Fruit fly (Drosophila melanogaster): Measurements from ENCODE around the gene CG12009.

The CG12009 gene

dm6 chr3L:3291159-3291558 is at the start of gene CG12009:
Gene CG12009 (plus strand): TSS chr3L:3291459.
- no peak for TF ChIP-seq CG17801 (GFP tag; optimal IDR thresholded peaks at IDR 0.05; ENCODE audit: partially characterized antibody)

- no peak for TF ChIP-seq CG17801 (GFP tag; optimal IDR thresholded peaks at IDR 0.05; ENCODE audit: partially characterized antibody)
Observed at dm6 chr3L:3242121-3243083, 48.9 kb upstream of the CG12009 start.

dm6 chr3L:3244244-3245144 is 46.8 kb upstream of the CG12009 start, which contains the start of gene CG12078:
Gene CG12078 (minus strand): TSS chr3L:3244294.
- no peak for TF ChIP-seq CG17801 (GFP tag; optimal IDR thresholded peaks at IDR 0.05; ENCODE audit: partially characterized antibody)

dm6 chr3L:3245189-3245588 is 46.1 kb upstream of the CG12009 start:
- TF ChIP-seq CG17801 (GFP tag; optimal IDR thresholded peaks at IDR 0.05; ENCODE audit: partially characterized antibody), result no peak

- peak; percentile 45 for TF ChIP-seq CG17801 (GFP tag; optimal IDR thresholded peaks at IDR 0.05; ENCODE audit: partially characterized antibody)
Observed at dm6 chr3L:3246378-3247129, 44.7 kb upstream of the CG12009 start.

- no peak for TF ChIP-seq CG17801 (GFP tag; optimal IDR thresholded peaks at IDR 0.05; ENCODE audit: partially characterized antibody)
Observed at dm6 chr3L:3247130-3248065, 43.9 kb upstream of the CG12009 start, which contains the start of gene CG43389. Gene CG43389 (plus strand): TSS chr3L:3248015.

dm6 chr3L:3248714-3249663 is 42.3 kb upstream of the CG12009 start:
- peak; percentile 42 for TF ChIP-seq CG17801 (GFP tag; optimal IDR thresholded peaks at IDR 0.05; ENCODE audit: partially characterized antibody)

dm6 chr3L:3249664-3249996 is 41.6 kb upstream of the CG12009 start:
- no peak for TF ChIP-seq CG17801 (GFP tag; optimal IDR thresholded peaks at IDR 0.05; ENCODE audit: partially characterized antibody)

- TF ChIP-seq CG17801 (GFP tag; optimal IDR thresholded peaks at IDR 0.05; ENCODE audit: partially characterized antibody), result peak; percentile 92
Observed at dm6 chr3L:3249997-3250774, 41.1 kb upstream of the CG12009 start.

- TF ChIP-seq CG17801 (GFP tag; optimal IDR thresholded peaks at IDR 0.05; ENCODE audit: partially characterized antibody), result no peak
Observed at dm6 chr3L:3250922-3251658, 40.2 kb upstream of the CG12009 start.

All from ovary, adult (tissue).